Worm (Caenorhabditis elegans) whole organism, L3 larva: ENCODE measurements around the gene mnat-1.

ENCODE experiments used
- aly-2 ChIP-seq: fragments of 150-350 bp; optimal IDR thresholded peaks from 2 replicates; lab custom pipeline; 2014; ENCODE audit warnings: missing biosample characterization, missing genetic modification characterization
- egl-5 ChIP-seq: fragments of 150-350 bp; optimal IDR thresholded peaks from 2 replicates; lab custom pipeline; 2017; ENCODE audit warnings: missing biosample characterization, missing genetic modification reagents, missing genetic modification characterization, inconsistent platforms
- elt-1 ChIP-seq: fragments of 150-350 bp; optimal IDR thresholded peaks from 2 replicates; lab custom pipeline; 2014; ENCODE audit warnings: missing biosample characterization, missing genetic modification characterization
- hmg-11 ChIP-seq: sonication (generic microtip); optimal IDR thresholded peaks from 2 replicates; lab custom pipeline; 2016; ENCODE audit warnings: missing genetic modification characterization, missing compliant biosample characterization
- mml-1 ChIP-seq: fragments of 150-350 bp; sonication (generic microtip); optimal IDR thresholded peaks from 3 replicates; lab custom pipeline; 2014; ENCODE audit warnings: missing biosample characterization, missing genetic modification characterization
- nhr-23 ChIP-seq: fragments of 150-350 bp; optimal IDR thresholded peaks from 2 replicates; lab custom pipeline; 2014; ENCODE audit warnings: missing biosample characterization, missing genetic modification reagents, missing genetic modification characterization
- nhr-43 ChIP-seq: sonication (generic microtip); optimal IDR thresholded peaks from 2 replicates; lab custom pipeline; 2016; ENCODE audit warnings: mild to moderate bottlenecking, missing genetic modification characterization, missing compliant biosample characterization; ENCODE audit not compliant: poor library complexity, severe bottlenecking
- pha-4 ChIP-seq: fragments of 150-350 bp; optimal IDR thresholded peaks from 2 replicates; lab custom pipeline; 2014; ENCODE audit warnings: missing biosample characterization, missing genetic modification reagents, missing genetic modification characterization
- tbx-2 ChIP-seq: sonication (generic microtip); optimal IDR thresholded peaks from 2 replicates; lab custom pipeline; 2016; ENCODE audit warnings: mild to moderate bottlenecking, missing genetic modification characterization, missing compliant biosample characterization
- unc-62 ChIP-seq: fragments of 150-350 bp; sonication (generic microtip); optimal IDR thresholded peaks from 4 replicates; lab custom pipeline; 2014; ENCODE audit warnings: missing biosample characterization, missing genetic modification reagents, missing genetic modification characterization

mnat-1 gene

ce11 chrII:2431972-2432371, 46.5 kb downstream of the mnat-1 start, which contains the start of gene ceh-86:
ceh-86 (minus strand) TSS chrII:2432072.
- TF ChIP-seq nhr-43: no peak
- no peak for TF ChIP-seq egl-5 (tag; lab: Kevin White, UChicago)
- no peak for TF ChIP-seq aly-2 (tag; lab: Kevin White, UChicago)
- no peak for TF ChIP-seq mml-1 (tag; lab: Kevin White, UChicago)
- no peak for TF ChIP-seq tbx-2
- TF ChIP-seq hmg-11 (tag; lab: Kevin White, UChicago): no peak
- TF ChIP-seq elt-1 (tag; lab: Kevin White, UChicago): no peak
- no peak for TF ChIP-seq nhr-23 (tag; lab: Kevin White, UChicago)
- TF ChIP-seq pha-4 (tag; lab: Kevin White, UChicago): no peak
- TF ChIP-seq unc-62 (GFP tag; lab: Kevin White, UChicago): no peak
- TF ChIP-seq, all 47 proteins: peak for 0
